Worm (Caenorhabditis elegans): ENCODE data around the gene F14H3.6.

- no peak for TF ChIP-seq pha-2 (tag; optimal IDR thresholded peaks at IDR 0.05)
- no peak for TF ChIP-seq nhr-232 (tag; optimal IDR thresholded peaks at IDR 0.05)
- no peak for TF ChIP-seq ama-1 (optimal IDR thresholded peaks at IDR 0.05)
- TF ChIP-seq ceh-34 (tag; optimal IDR thresholded peaks at IDR 0.05): no peak
- no peak for TF ChIP-seq gmeb-2 (tag; optimal IDR thresholded peaks at IDR 0.05)
- no peak for TF ChIP-seq nfya-1 (tag; optimal IDR thresholded peaks at IDR 0.05)
- TF ChIP-seq T23F11.4 (GFP tag; optimal IDR thresholded peaks at IDR 0.05): no peak
- no peak for TF ChIP-seq elt-2 (tag; optimal IDR thresholded peaks at IDR 0.05)
- no peak for TF ChIP-seq ceh-30 (tag; optimal IDR thresholded peaks at IDR 0.05)
- TF ChIP-seq syd-9 (tag; optimal IDR thresholded peaks at IDR 0.05): no peak
Observed at ce11 chrV:16024917-16025316, 33.8 kb downstream of the F14H3.6 start.

All from whole organism, late embryonic.